Worm (Caenorhabditis elegans) whole organism, late embryonic: ENCODE results near the gene mom-1.

Source experiments
- C38D4.7 ChIP-seq: fragments of 200-800 bp; sonication (Bioruptor generic); optimal IDR thresholded peaks from 2 replicates; lab custom pipeline; 2018; ENCODE audit warnings: mild to moderate bottlenecking, missing genetic modification characterization, moderate library complexity, missing compliant biosample characterization
- F13H6.1 ChIP-seq: sonication (generic microtip); optimal IDR thresholded peaks from 2 replicates; lab custom pipeline; 2016; ENCODE audit warnings: missing genetic modification characterization, missing compliant biosample characterization
- T23F11.4 ChIP-seq: fragments of 200-800 bp; sonication (Bioruptor generic); optimal IDR thresholded peaks from 2 replicates; lab custom pipeline; 2018; ENCODE audit warnings: mild to moderate bottlenecking, missing genetic modification characterization, missing compliant biosample characterization
- Y22D7AL.16 ChIP-seq: sonication (generic microtip); optimal IDR thresholded peaks from 2 replicates; lab custom pipeline; 2016; ENCODE audit warnings: missing genetic modification characterization, missing compliant biosample characterization
- ahr-1 ChIP-seq: sonication (generic microtip); optimal IDR thresholded peaks from 2 replicates; lab custom pipeline; 2016; ENCODE audit warnings: missing genetic modification characterization, missing compliant biosample characterization
- ama-1 ChIP-seq: fragments of 150-350 bp; optimal IDR thresholded peaks from 2 replicates; lab custom pipeline; 2014
- ceh-2 ChIP-seq: sonication (generic microtip); optimal IDR thresholded peaks from 2 replicates; lab custom pipeline; 2016; ENCODE audit warnings: missing genotype, missing genetic modification characterization, missing compliant biosample characterization
- ceh-24 ChIP-seq: sonication (generic microtip); optimal IDR thresholded peaks from 2 replicates; lab custom pipeline; 2016; ENCODE audit warnings: mild to moderate bottlenecking, missing genetic modification characterization, missing compliant biosample characterization
- ceh-30 ChIP-seq: fragments of 150-350 bp; optimal IDR thresholded peaks from 2 replicates; lab custom pipeline; 2014; ENCODE audit warnings: missing biosample characterization, missing genetic modification characterization
- ceh-45 ChIP-seq: fragments of 200-800 bp; sonication (Bioruptor generic); IDR thresholded peaks from 2 replicates; pipeline ENCODE4 v1.3.6; 2022; ENCODE audit warnings: missing genetic modification reagents, missing genetic modification characterization, missing compliant biosample characterization
- ceh-48 ChIP-seq: sonication (generic microtip); optimal IDR thresholded peaks from 2 replicates; lab custom pipeline; 2016; ENCODE audit warnings: missing genetic modification characterization, inconsistent platforms, missing compliant biosample characterization
- ceh-6 ChIP-seq: fragments of 200-800 bp; sonication (Bioruptor generic); optimal IDR thresholded peaks from 2 replicates; lab custom pipeline; 2018; ENCODE audit warnings: mild to moderate bottlenecking, missing genetic modification characterization, missing compliant biosample characterization
- ceh-9 ChIP-seq: sonication (generic microtip); optimal IDR thresholded peaks from 2 replicates; lab custom pipeline; 2016; ENCODE audit warnings: mild to moderate bottlenecking, missing genetic modification characterization, inconsistent platforms, missing compliant biosample characterization
- che-1 ChIP-seq: sonication (generic microtip); optimal IDR thresholded peaks from 2 replicates; lab custom pipeline; 2016; ENCODE audit warnings: mild to moderate bottlenecking, missing genetic modification characterization, missing compliant biosample characterization
- elt-2 ChIP-seq: sonication (generic microtip); optimal IDR thresholded peaks from 2 replicates; lab custom pipeline; 2016; ENCODE audit warnings: missing genetic modification reagents, missing genetic modification characterization, missing compliant biosample characterization
- elt-4 ChIP-seq: sonication (generic microtip); optimal IDR thresholded peaks from 2 replicates; lab custom pipeline; 2016; ENCODE audit warnings: missing genetic modification characterization, missing compliant biosample characterization
- ets-4 ChIP-seq: sonication (generic microtip); optimal IDR thresholded peaks from 2 replicates; lab custom pipeline; 2016; ENCODE audit warnings: missing genetic modification characterization, missing compliant biosample characterization
- fax-1 ChIP-seq: sonication (generic microtip); optimal IDR thresholded peaks from 2 replicates; lab custom pipeline; 2016; ENCODE audit warnings: missing genotype, missing genetic modification characterization, missing compliant biosample characterization
- fkh-10 ChIP-seq: fragments of 150-350 bp; optimal IDR thresholded peaks from 2 replicates; lab custom pipeline; 2014; ENCODE audit warnings: missing biosample characterization, missing genetic modification reagents, missing genetic modification characterization
- fkh-6 ChIP-seq: sonication (generic microtip); optimal IDR thresholded peaks from 2 replicates; lab custom pipeline; 2016; ENCODE audit warnings: missing genetic modification characterization, missing compliant biosample characterization
- hlh-30 ChIP-seq: sonication (generic microtip); optimal IDR thresholded peaks from 2 replicates; lab custom pipeline; 2017; ENCODE audit warnings: antibody characterized with exemption, missing genetic modification characterization, missing compliant biosample characterization; ENCODE audit not compliant: insufficient read depth
- hlh-6 ChIP-seq: sonication (generic microtip); optimal IDR thresholded peaks from 2 replicates; lab custom pipeline; 2016; ENCODE audit warnings: missing genotype, missing genetic modification characterization, missing compliant biosample characterization
- hlh-8 ChIP-seq: sonication (generic microtip); optimal IDR thresholded peaks from 2 replicates; lab custom pipeline; 2016; ENCODE audit warnings: missing genotype, missing genetic modification characterization, missing compliant biosample characterization
- lin-11 ChIP-seq: fragments of 200-800 bp; sonication (Bioruptor generic); optimal IDR thresholded peaks from 2 replicates; lab custom pipeline; 2018; ENCODE audit warnings: mild to moderate bottlenecking, missing genetic modification characterization, missing compliant biosample characterization
- madf-2 ChIP-seq: sonication (generic microtip); optimal IDR thresholded peaks from 2 replicates; lab custom pipeline; 2017; ENCODE audit warnings: missing genetic modification characterization, missing compliant biosample characterization
- mec-3 ChIP-seq: sonication (generic microtip); optimal IDR thresholded peaks from 2 replicates; lab custom pipeline; 2016; ENCODE audit warnings: borderline replicate concordance, missing genetic modification characterization, missing compliant biosample characterization
- nhr-232 ChIP-seq: sonication (generic microtip); optimal IDR thresholded peaks from 2 replicates; lab custom pipeline; 2016; ENCODE audit warnings: missing genetic modification characterization, missing compliant biosample characterization
- odd-2 ChIP-seq: sonication (generic microtip); optimal IDR thresholded peaks from 2 replicates; lab custom pipeline; 2017; ENCODE audit warnings: antibody characterized with exemption, mild to moderate bottlenecking, missing genetic modification characterization, missing compliant biosample characterization
- pat-9 ChIP-seq: fragments of 200-800 bp; sonication (Bioruptor generic); optimal IDR thresholded peaks from 2 replicates; lab custom pipeline; 2018; ENCODE audit warnings: mild to moderate bottlenecking, missing genetic modification characterization, moderate library complexity, missing compliant biosample characterization
- pax-1 ChIP-seq: fragments of 150-350 bp; optimal IDR thresholded peaks from 2 replicates; lab custom pipeline; 2014; ENCODE audit warnings: missing biosample characterization, missing genetic modification characterization
- pha-4 ChIP-seq: fragments of 150-350 bp; optimal IDR thresholded peaks from 2 replicates; lab custom pipeline; 2018; ENCODE audit warnings: missing biosample characterization, missing genetic modification reagents, missing genetic modification characterization
- pqm-1 ChIP-seq: sonication (generic microtip); optimal IDR thresholded peaks from 2 replicates; lab custom pipeline; 2016; ENCODE audit warnings: missing genetic modification characterization, missing compliant biosample characterization
- sox-2 ChIP-seq: fragments of 200-800 bp; sonication (Bioruptor generic); IDR thresholded peaks from 2 replicates; pipeline ENCODE4 v1.3.6; 2022; ENCODE audit warnings: missing genetic modification reagents, missing genetic modification characterization, missing compliant biosample characterization
- syd-9 ChIP-seq: sonication (generic microtip); optimal IDR thresholded peaks from 2 replicates; lab custom pipeline; 2016; ENCODE audit warnings: mild to moderate bottlenecking, missing genetic modification characterization, moderate library complexity, missing compliant biosample characterization
- tbx-2 ChIP-seq: sonication (generic microtip); optimal IDR thresholded peaks from 2 replicates; lab custom pipeline; 2016; ENCODE audit warnings: missing genetic modification characterization, missing compliant biosample characterization
- tbx-7 ChIP-seq: sonication (generic microtip); optimal IDR thresholded peaks from 2 replicates; lab custom pipeline; 2016; ENCODE audit warnings: missing genotype, missing genetic modification characterization, missing compliant biosample characterization
- ttx-3 ChIP-seq: sonication (generic microtip); optimal IDR thresholded peaks from 2 replicates; lab custom pipeline; 2016; ENCODE audit warnings: missing genetic modification reagents, missing genetic modification characterization, missing compliant biosample characterization
- unc-3 ChIP-seq, 2 experiments: fragments of 200-800 bp in 1 of 2; sonication (Bioruptor generic) in 1 of 2; sonication (generic microtip) in 1 of 2; conservative IDR thresholded peaks in 1 of 2; optimal IDR thresholded peaks in 1 of 2; 2 replicates each; pipeline versions ENCODE4 v1.3.6 to Lab custom; 2016 to 2022; ENCODE audit warnings: missing compliant biosample characterization in 2 of 2, missing genetic modification characterization in 2 of 2, missing genetic modification reagents in 1 of 2
- unc-55 ChIP-seq: sonication (generic microtip); optimal IDR thresholded peaks from 2 replicates; lab custom pipeline; 2017; ENCODE audit warnings: missing biosample characterization, missing genetic modification reagents, missing genetic modification characterization
- unc-86 ChIP-seq: sonication (generic microtip); optimal IDR thresholded peaks from 2 replicates; lab custom pipeline; 2016; ENCODE audit warnings: missing genetic modification characterization, missing compliant biosample characterization
- zip-5 ChIP-seq: sonication (generic microtip); optimal IDR thresholded peaks from 2 replicates; lab custom pipeline; 2016; ENCODE audit warnings: missing genetic modification characterization, missing compliant biosample characterization
- ztf-16 ChIP-seq: sonication (generic microtip); optimal IDR thresholded peaks from 2 replicates; lab custom pipeline; 2017; ENCODE audit warnings: missing genetic modification characterization, missing compliant biosample characterization

Gene mom-1

ce11 chrX:6311391-6311790 lies 18.5 kb downstream of the mom-1 start, which contains the start of gene npr-38:
npr-38 (plus strand) TSS chrX:6311691.
- TF ChIP-seq unc-86 (tag; lab: Kevin White, UChicago) (no peak), pqm-1 (tag; lab: Kevin White, UChicago) (no peak), hlh-8 (tag; lab: Kevin White, UChicago) (no peak)
- TF ChIP-seq, all 69 proteins: peak for 0

- TF ChIP-seq madf-2 (no peak), ttx-3 (no peak), hlh-6 (tag; lab: Kevin White, UChicago) (no peak), sox-2 (no peak), C38D4.7 (GFP tag; lab: Kevin White, UChicago) (no peak), mec-3 (no peak), unc-86 (tag; lab: Kevin White, UChicago) (no peak), pat-9 (tag; lab: Kevin White, UChicago) (no peak), unc-3 (GFP tag; conservative IDR thresholded peaks at IDR 0.05; lab: Robert Waterston, UW) (no peak), unc-3 (tag; optimal IDR thresholded peaks at IDR 0.05; lab: Kevin White, UChicago) (no peak), hlh-30 (no peak), zip-5 (tag; lab: Kevin White, UChicago) (no peak), che-1 (tag; lab: Kevin White, UChicago) (no peak)
Observed at ce11 chrX:6318803-6319202, 25.9 kb downstream of the mom-1 start.

- TF ChIP-seq ahr-1 (tag; lab: Kevin White, UChicago) (no peak), ztf-16 (tag; lab: Kevin White, UChicago) (no peak), sox-2 (no peak), pax-1 (tag; lab: Kevin White, UChicago) (no peak), odd-2 (tag; lab: Kevin White, UChicago) (no peak), zip-5 (tag; lab: Kevin White, UChicago) (no peak), pha-4 (tag; lab: Kevin White, UChicago) (no peak), pqm-1 (tag; lab: Kevin White, UChicago) (no peak), ceh-24 (tag; lab: Kevin White, UChicago) (no peak), T23F11.4 (no peak), ttx-3 (no peak), ceh-30 (tag; lab: Kevin White, UChicago) (no peak), fax-1 (tag; lab: Kevin White, UChicago) (no peak)
Observed at ce11 chrX:6319546-6319945, 26.6 kb downstream of the mom-1 start, which contains the start of gene chtb-3. chtb-3 (minus strand) TSS chrX:6319646.

ce11 chrX:6320887-6321286 lies 28.0 kb downstream of the mom-1 start:
- TF ChIP-seq ceh-9 = no peak
- TF ChIP-seq ceh-45 (GFP tag; lab: Robert Waterston, UW) = no peak
- TF ChIP-seq lin-11 (tag; lab: Kevin White, UChicago) = no peak
- no peak for TF ChIP-seq ceh-48 (tag; lab: Kevin White, UChicago)
- TF ChIP-seq unc-55 (GFP tag; lab: Kevin White, UChicago) = no peak
- TF ChIP-seq nhr-232 (tag; lab: Kevin White, UChicago) = no peak
- no peak for TF ChIP-seq fkh-6 (tag; lab: Kevin White, UChicago)
- TF ChIP-seq F13H6.1 = no peak
- TF ChIP-seq fax-1 (tag; lab: Kevin White, UChicago) = no peak
- no peak for TF ChIP-seq zip-5 (tag; lab: Kevin White, UChicago)
- no peak for TF ChIP-seq odd-2 (tag; lab: Kevin White, UChicago)
- no peak for TF ChIP-seq madf-2

ce11 chrX:6321380-6321779 lies 28.5 kb downstream of the mom-1 start:
- no peak for TF ChIP-seq fkh-10 (GFP tag; lab: Kevin White, UChicago)

- no peak for TF ChIP-seq T23F11.4
- TF ChIP-seq ceh-45 (GFP tag; lab: Robert Waterston, UW) = no peak
- TF ChIP-seq ama-1 (lab: Kevin White, UChicago) = no peak
- TF ChIP-seq Y22D7AL.16 (tag; lab: Kevin White, UChicago) = no peak
- TF ChIP-seq C38D4.7 (GFP tag; lab: Kevin White, UChicago) = no peak
- TF ChIP-seq elt-2 (tag; lab: Kevin White, UChicago) = no peak
- no peak for TF ChIP-seq ceh-24 (tag; lab: Kevin White, UChicago)
- TF ChIP-seq ceh-6 = no peak
- no peak for TF ChIP-seq tbx-2
- no peak for TF ChIP-seq F13H6.1
- TF ChIP-seq hlh-8 (tag; lab: Kevin White, UChicago) = no peak
- no peak for TF ChIP-seq syd-9 (tag; lab: Kevin White, UChicago)
- TF ChIP-seq ets-4 (tag; lab: Kevin White, UChicago) = no peak
- TF ChIP-seq tbx-7 (tag; lab: Kevin White, UChicago) = no peak
- TF ChIP-seq sox-2 = no peak
- TF ChIP-seq hlh-6 (tag; lab: Kevin White, UChicago) = no peak
- TF ChIP-seq elt-4 (tag; lab: Kevin White, UChicago) = no peak
- no peak for TF ChIP-seq unc-55 (GFP tag; lab: Kevin White, UChicago)
- TF ChIP-seq ceh-2 (tag; lab: Kevin White, UChicago) = no peak
Observed at ce11 chrX:6323129-6323528, 30.2 kb downstream of the mom-1 start, which contains the start of gene col-167. col-167 (plus strand) TSS chrX:6323488.
